Worm (Caenorhabditis elegans) whole organism, early embryonic: ENCODE data around the gene W07G1.7.

Experiments used
- ama-1 ChIP-seq: fragments of 150-350 bp; optimal IDR thresholded peaks from 2 replicates; lab custom pipeline; 2014
- flt-1 ChIP-seq: fragments of 200-800 bp; sonication (Bioruptor generic); IDR thresholded peaks from 2 replicates; pipeline ENCODE4 v1.3.6; 2022; ENCODE audit warnings: missing genetic modification characterization, missing compliant biosample characterization
- hmg-4 ChIP-seq: fragments of 200-800 bp; sonication (Bioruptor generic); optimal IDR thresholded peaks from 2 replicates; lab custom pipeline; 2018; ENCODE audit warnings: mild to moderate bottlenecking, missing genetic modification characterization, missing compliant biosample characterization
- pes-1 ChIP-seq: fragments of 200-800 bp; sonication (Bioruptor generic); IDR thresholded peaks from 2 replicates; pipeline ENCODE4 v1.3.6; 2022; ENCODE audit warnings: missing genetic modification reagents, missing genetic modification characterization, missing compliant biosample characterization
- scrt-1 ChIP-seq: fragments of 200-800 bp; sonication (Bioruptor generic); IDR thresholded peaks from 2 replicates; pipeline ENCODE4 v1.3.6; 2022; ENCODE audit warnings: missing genetic modification characterization, missing compliant biosample characterization
- sea-1 ChIP-seq: fragments of 200-800 bp; sonication (Bioruptor generic); conservative IDR thresholded peaks from 2 replicates; pipeline ENCODE4 v1.3.6; 2022; ENCODE audit warnings: missing genetic modification characterization, missing compliant biosample characterization
- tbx-37 ChIP-seq: fragments of 200-800 bp; sonication (Bioruptor generic); conservative IDR thresholded peaks from 2 replicates; pipeline ENCODE4 v1.3.6; 2022; ENCODE audit warnings: missing genetic modification reagents, missing genetic modification characterization, missing compliant biosample characterization
- tra-4 ChIP-seq: sonication (generic microtip); optimal IDR thresholded peaks from 2 replicates; lab custom pipeline; 2017; ENCODE audit warnings: missing genetic modification characterization, missing compliant biosample characterization

DNA sequence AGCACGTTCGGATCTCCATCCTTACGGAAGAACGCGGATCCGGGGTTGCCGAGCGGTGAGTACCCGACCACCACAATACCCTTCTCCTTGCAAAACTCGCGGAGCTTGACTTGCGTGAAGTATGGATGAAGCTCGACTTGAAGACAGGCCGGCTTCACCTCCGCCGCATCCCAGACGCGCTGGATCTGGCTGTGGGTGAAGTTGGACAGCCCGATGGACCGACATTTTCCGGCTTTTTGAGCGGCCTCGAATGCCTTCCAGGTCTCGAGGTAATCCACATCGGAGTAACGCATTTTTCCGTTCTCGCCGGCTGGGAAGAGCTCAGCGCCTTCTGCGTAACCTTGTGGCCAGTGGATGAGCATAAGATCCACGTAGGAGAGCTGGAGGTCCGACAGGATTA, 6.1 kb upstream of the W07G1.7 start:
- no peak for TF ChIP-seq ama-1 (lab: Kevin White, UChicago)
- no peak for TF ChIP-seq tra-4 (tag; lab: Kevin White, UChicago)
- TF ChIP-seq hmg-4 (GFP tag; lab: Kevin White, UChicago): no peak
- TF ChIP-seq pes-1 (GFP tag; lab: Robert Waterston, UW): no peak
- no peak for TF ChIP-seq flt-1 (GFP tag; lab: Robert Waterston, UW)
- no peak for TF ChIP-seq tbx-37 (GFP tag; lab: Robert Waterston, UW)
- no peak for TF ChIP-seq scrt-1
- no peak for TF ChIP-seq sea-1 (GFP tag; lab: Robert Waterston, UW)
